Fruit fly (Drosophila melanogaster): ENCODE data around the gene CG14570.

Gene CG14570

dm6 chr3L:21730354-21730753, at the start of gene CG14570:
Gene CG14570 (minus strand): TSS chr3L:21730454.
- no peak for TF ChIP-seq EcR (GFP tag; optimal IDR thresholded peaks at IDR 0.05)
- TF ChIP-seq usp (GFP tag; optimal IDR thresholded peaks at IDR 0.05): no peak
- TF ChIP-seq CG8478 (optimal IDR thresholded peaks at IDR 0.05): no peak
- TF ChIP-seq pan (optimal IDR thresholded peaks at IDR 0.05): no peak
- no peak for TF ChIP-seq Dll (optimal IDR thresholded peaks at IDR 0.05)
- no peak for TF ChIP-seq psq (optimal IDR thresholded peaks at IDR 0.05)

DNA sequence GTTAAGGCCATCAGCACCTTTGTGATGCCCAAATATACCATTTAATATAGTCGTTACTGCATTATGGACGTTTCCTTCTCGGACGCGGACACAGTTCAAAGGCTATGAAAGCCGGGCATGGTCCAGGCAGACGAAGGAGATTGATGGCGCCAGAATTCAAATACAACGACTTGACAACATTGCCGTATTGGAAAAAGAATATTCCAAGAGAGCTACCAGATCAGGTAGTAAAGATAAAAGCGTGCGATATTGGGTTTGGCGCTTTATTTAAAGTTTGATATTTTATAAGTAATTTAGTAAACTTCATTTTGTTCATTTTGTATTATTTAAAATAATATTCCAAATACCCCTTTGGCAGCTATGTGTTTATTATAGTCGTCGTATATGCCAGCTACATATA, 43.6 kb upstream of the CG14570 start:
- TF ChIP-seq EcR (GFP tag; optimal IDR thresholded peaks at IDR 0.05): no peak
- TF ChIP-seq pan (optimal IDR thresholded peaks at IDR 0.05): no peak
- TF ChIP-seq psq (optimal IDR thresholded peaks at IDR 0.05): no peak
- no peak for TF ChIP-seq Dll (optimal IDR thresholded peaks at IDR 0.05)
- TF ChIP-seq usp (GFP tag; optimal IDR thresholded peaks at IDR 0.05): no peak
- no peak for TF ChIP-seq CG8478 (optimal IDR thresholded peaks at IDR 0.05)

- TF ChIP-seq CG8478 (optimal IDR thresholded peaks at IDR 0.05): no peak
These were observed 40.1 kb upstream of the CG14570 start, which contains the start of gene Syn1 for dm6 chr3L:21770328-21770727. Gene Syn1 (minus strand): TSS chr3L:21770534.

- TF ChIP-seq usp (GFP tag; optimal IDR thresholded peaks at IDR 0.05) (no peak), EcR (GFP tag; optimal IDR thresholded peaks at IDR 0.05) (no peak), pan (optimal IDR thresholded peaks at IDR 0.05) (no peak), Dll (optimal IDR thresholded peaks at IDR 0.05) (no peak), psq (optimal IDR thresholded peaks at IDR 0.05) (no peak), CG8478 (optimal IDR thresholded peaks at IDR 0.05) (no peak)
These were observed 39.3 kb upstream of the CG14570 start, which contains the start of gene CG7370 for dm6 chr3L:21769515-21769914. Gene CG7370 (plus strand): TSS chr3L:21769815.

dm6 chr3L:21765931-21766330, 35.7 kb upstream of the CG14570 start:
- TF ChIP-seq Dll (optimal IDR thresholded peaks at IDR 0.05): no peak
- TF ChIP-seq pan (optimal IDR thresholded peaks at IDR 0.05): no peak
- no peak for TF ChIP-seq EcR (GFP tag; optimal IDR thresholded peaks at IDR 0.05)
- no peak for TF ChIP-seq psq (optimal IDR thresholded peaks at IDR 0.05)
- TF ChIP-seq CG8478 (optimal IDR thresholded peaks at IDR 0.05): no peak
- no peak for TF ChIP-seq usp (GFP tag; optimal IDR thresholded peaks at IDR 0.05)

dm6 chr3L:21756857-21757256, 26.6 kb upstream of the CG14570 start, which contains the start of gene CG14564:
Gene CG14564 (plus strand): TSS chr3L:21757157.
- TF ChIP-seq pan (optimal IDR thresholded peaks at IDR 0.05) (no peak), CG8478 (optimal IDR thresholded peaks at IDR 0.05) (no peak), EcR (GFP tag; optimal IDR thresholded peaks at IDR 0.05) (no peak), Dll (optimal IDR thresholded peaks at IDR 0.05) (no peak), psq (optimal IDR thresholded peaks at IDR 0.05) (no peak), usp (GFP tag; optimal IDR thresholded peaks at IDR 0.05) (no peak)

dm6 chr3L:21744169-21744568, 13.9 kb upstream of the CG14570 start, which contains the start of gene CG14565:
Gene CG14565 (minus strand): TSS chr3L:21744269.
- TF ChIP-seq usp (GFP tag; optimal IDR thresholded peaks at IDR 0.05) (no peak), Dll (optimal IDR thresholded peaks at IDR 0.05) (no peak), psq (optimal IDR thresholded peaks at IDR 0.05) (no peak), CG8478 (optimal IDR thresholded peaks at IDR 0.05) (no peak), pan (optimal IDR thresholded peaks at IDR 0.05) (no peak), EcR (GFP tag; optimal IDR thresholded peaks at IDR 0.05) (no peak)

DNA sequence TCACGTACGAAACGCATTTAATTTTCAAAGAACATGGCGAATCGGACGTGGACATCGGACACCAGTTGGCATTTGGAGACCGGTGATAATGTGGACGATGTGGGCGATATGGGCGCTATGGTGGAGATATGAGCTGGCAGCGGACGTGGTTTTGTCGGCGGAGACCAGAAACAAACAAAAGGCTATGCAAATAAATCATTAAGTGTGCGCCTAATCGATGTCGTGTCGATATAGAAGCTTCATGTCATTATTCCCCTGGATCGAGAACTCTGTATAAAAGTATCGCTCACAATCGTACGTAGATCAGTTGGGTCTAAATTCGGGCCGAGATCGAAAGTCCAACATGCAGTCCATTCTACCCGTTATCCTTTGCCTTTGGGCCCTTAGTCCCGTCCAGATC, 11.0 kb upstream of the CG14570 start, which contains the start of gene CG14572:
CG14572 (plus strand) TSS at position 301 of the 400 bp plus-strand sequence.
- TF ChIP-seq CG8478 (optimal IDR thresholded peaks at IDR 0.05) (no peak), usp (GFP tag; optimal IDR thresholded peaks at IDR 0.05) (no peak), Dll (optimal IDR thresholded peaks at IDR 0.05) (no peak), psq (optimal IDR thresholded peaks at IDR 0.05) (no peak), EcR (GFP tag; optimal IDR thresholded peaks at IDR 0.05) (no peak), pan (optimal IDR thresholded peaks at IDR 0.05) (no peak)

DNA sequence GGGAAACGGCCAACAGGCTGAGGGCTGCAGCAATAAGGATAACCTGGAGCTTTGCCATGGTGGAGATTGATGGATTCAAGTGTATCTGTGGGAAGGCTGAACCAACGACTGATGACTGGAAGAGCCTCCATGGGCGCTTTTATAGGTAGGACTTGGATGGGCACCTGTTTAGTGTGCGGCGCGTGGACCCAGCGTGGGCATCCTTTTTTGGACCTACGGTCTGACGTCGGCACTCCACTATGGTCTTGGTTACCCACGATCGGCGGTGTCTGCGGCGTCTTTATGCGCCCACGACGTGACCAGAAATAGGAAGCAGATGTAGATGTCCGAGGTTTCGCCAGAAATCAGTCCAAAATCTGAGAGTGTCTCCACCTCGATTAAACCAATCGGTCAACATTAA, 10.0 kb upstream of the CG14570 start, which contains the start of gene CG14566:
CG14566 (minus strand) TSS at position 101 of the 400 bp plus-strand sequence.
- no peak for TF ChIP-seq psq (optimal IDR thresholded peaks at IDR 0.05)
- no peak for TF ChIP-seq usp (GFP tag; optimal IDR thresholded peaks at IDR 0.05)
- no peak for TF ChIP-seq EcR (GFP tag; optimal IDR thresholded peaks at IDR 0.05)

DNA sequence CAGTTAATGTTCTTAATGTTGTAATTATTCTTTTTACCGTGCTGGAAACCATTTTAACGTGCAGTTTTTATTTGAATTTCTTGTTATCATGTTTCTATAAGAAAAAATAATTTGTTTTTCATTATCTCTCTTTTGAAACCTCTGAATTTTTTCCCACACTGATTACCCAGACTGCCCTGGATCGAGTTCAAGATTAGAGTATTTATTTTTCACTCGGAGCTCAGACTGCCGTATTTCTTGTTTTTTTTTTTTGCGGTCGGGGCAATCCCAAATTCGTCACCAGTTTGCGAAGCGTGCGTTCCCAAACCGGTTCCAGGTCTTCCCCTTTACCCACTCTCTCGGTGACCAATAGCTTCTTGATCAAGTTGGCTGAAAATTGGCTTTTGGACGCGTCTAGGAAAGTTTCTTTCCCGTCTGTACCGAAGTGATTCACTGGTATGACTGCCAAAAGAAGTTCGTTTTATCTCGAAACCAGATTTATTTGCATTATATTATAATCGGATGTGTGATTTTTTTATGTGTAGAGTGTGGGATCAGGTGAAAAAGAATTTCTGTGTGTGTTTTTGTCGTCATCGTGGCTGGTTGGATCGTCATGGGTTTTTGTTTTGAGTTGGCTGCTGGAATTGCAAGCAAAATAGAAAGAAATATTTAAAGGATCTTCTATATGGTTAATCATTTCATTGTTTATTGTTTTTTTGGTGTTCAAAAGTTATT, 8.9 kb upstream of the CG14570 start:
- no peak for TF ChIP-seq pan (optimal IDR thresholded peaks at IDR 0.05)
- no peak for TF ChIP-seq usp (GFP tag; optimal IDR thresholded peaks at IDR 0.05)
- TF ChIP-seq EcR (GFP tag; optimal IDR thresholded peaks at IDR 0.05): no peak
- no peak for TF ChIP-seq CG8478 (optimal IDR thresholded peaks at IDR 0.05)
- TF ChIP-seq psq (optimal IDR thresholded peaks at IDR 0.05): no peak
- no peak for TF ChIP-seq Dll (optimal IDR thresholded peaks at IDR 0.05)

DNA sequence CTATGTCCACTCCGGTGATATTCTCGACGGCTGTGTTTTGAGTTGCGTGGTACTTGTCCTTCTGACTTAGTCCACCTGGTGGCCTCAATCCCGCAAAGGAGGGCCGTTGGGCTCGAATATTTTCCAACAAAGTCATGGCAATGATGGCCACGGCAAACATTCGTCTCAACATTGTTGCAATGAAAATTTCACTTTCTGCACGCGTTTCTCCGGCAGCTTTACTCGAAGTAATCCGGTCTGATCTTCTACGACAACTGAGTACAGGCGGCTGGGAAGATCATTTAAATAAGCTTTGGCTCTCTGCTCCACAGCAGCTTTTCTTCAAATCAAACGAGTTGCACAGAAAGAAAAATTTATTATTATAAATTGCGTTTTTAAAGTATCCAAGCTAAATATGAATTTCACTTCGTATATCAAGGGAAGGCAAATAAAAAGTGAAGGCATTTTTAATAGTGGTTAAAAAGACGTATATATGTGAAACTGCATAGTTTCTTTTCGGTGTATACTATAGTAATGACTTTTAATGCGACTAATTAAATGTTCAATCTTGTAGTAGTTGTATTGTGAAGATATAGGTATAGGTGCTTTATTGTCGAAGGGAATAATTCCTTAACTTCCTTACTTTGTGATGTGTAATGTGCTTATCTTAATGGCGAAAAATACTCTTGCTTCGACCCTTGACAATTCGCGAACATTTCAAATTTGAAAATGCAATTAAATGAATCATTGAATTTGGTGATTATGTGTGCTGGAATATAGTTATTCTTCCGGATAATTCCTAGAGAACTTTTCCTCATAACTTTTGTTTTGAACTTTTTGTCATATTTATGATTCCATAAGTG, 8.1 kb upstream of the CG14570 start, which contains the start of gene CG14567:
CG14567 (minus strand) TSS at position 256 of the 842 bp plus-strand sequence.
- TF ChIP-seq EcR (GFP tag; optimal IDR thresholded peaks at IDR 0.05) (no peak), Dll (optimal IDR thresholded peaks at IDR 0.05) (no peak), CG8478 (optimal IDR thresholded peaks at IDR 0.05) (no peak), psq (optimal IDR thresholded peaks at IDR 0.05) (no peak), usp (GFP tag; optimal IDR thresholded peaks at IDR 0.05) (no peak), pan (optimal IDR thresholded peaks at IDR 0.05) (no peak)

dm6 chr3L:21733799-21734198, 3.5 kb upstream of the CG14570 start, which contains the start of gene CG14573:
Gene CG14573 (plus strand): TSS chr3L:21734099.
- no peak for TF ChIP-seq EcR (GFP tag; optimal IDR thresholded peaks at IDR 0.05)
- TF ChIP-seq usp (GFP tag; optimal IDR thresholded peaks at IDR 0.05): no peak
- TF ChIP-seq pan (optimal IDR thresholded peaks at IDR 0.05): no peak
- TF ChIP-seq CG8478 (optimal IDR thresholded peaks at IDR 0.05): no peak
- no peak for TF ChIP-seq psq (optimal IDR thresholded peaks at IDR 0.05)
- no peak for TF ChIP-seq Dll (optimal IDR thresholded peaks at IDR 0.05)
